Worm (Caenorhabditis elegans) whole organism, mixed stage, embryonic: ENCODE data around the gene fipr-11.

Experiments used
- bed-3 ChIP-seq: fragments of 200-800 bp; sonication (Bioruptor generic); optimal IDR thresholded peaks from 3 replicates; lab custom pipeline; 2018; ENCODE audit warnings: mild to moderate bottlenecking, missing genetic modification characterization, moderate library complexity, missing compliant biosample characterization
- blmp-1 ChIP-seq: fragments of 150-350 bp; optimal IDR thresholded peaks from 2 replicates; lab custom pipeline; 2014; ENCODE audit warnings: missing biosample characterization, missing genetic modification characterization
- ceh-39 ChIP-seq: fragments of 150-350 bp; optimal IDR thresholded peaks from 2 replicates; lab custom pipeline; 2014; ENCODE audit warnings: missing biosample characterization, missing genetic modification characterization
- ceh-43 ChIP-seq: fragments of 200-800 bp; sonication (Bioruptor generic); optimal IDR thresholded peaks from 2 replicates; lab custom pipeline; 2018; ENCODE audit warnings: mild to moderate bottlenecking, missing genetic modification characterization, moderate library complexity, missing compliant biosample characterization
- ceh-83 ChIP-seq: fragments of 200-800 bp; sonication (Bioruptor generic); optimal IDR thresholded peaks from 2 replicates; lab custom pipeline; 2018; ENCODE audit warnings: mild to moderate bottlenecking, missing genetic modification characterization, missing compliant biosample characterization
- ces-1 ChIP-seq: fragments of 150-350 bp; optimal IDR thresholded peaks from 2 replicates; lab custom pipeline; 2014; ENCODE audit warnings: missing biosample characterization, missing genetic modification reagents, missing genetic modification characterization
- cnd-1 ChIP-seq: fragments of 200-800 bp; sonication (Bioruptor generic); optimal IDR thresholded peaks from 2 replicates; lab custom pipeline; 2018; ENCODE audit warnings: mild to moderate bottlenecking, missing genetic modification characterization, missing compliant biosample characterization
- elt-1 ChIP-seq: sonication (generic microtip); optimal IDR thresholded peaks from 2 replicates; lab custom pipeline; 2017; ENCODE audit warnings: missing genetic modification characterization, mild to moderate bottlenecking, missing compliant biosample characterization, antibody characterized with exemption, moderate library complexity, borderline replicate concordance; ENCODE audit not compliant: insufficient read depth
- elt-3 ChIP-seq: fragments of 150-350 bp; optimal IDR thresholded peaks from 2 replicates; lab custom pipeline; 2014; ENCODE audit warnings: missing biosample characterization, missing genetic modification characterization
- flh-1 ChIP-seq: fragments of 200-800 bp; sonication (Bioruptor generic); optimal IDR thresholded peaks from 2 replicates; lab custom pipeline; 2018; ENCODE audit warnings: mild to moderate bottlenecking, missing genetic modification characterization, moderate library complexity, missing compliant biosample characterization
- ham-2 ChIP-seq: fragments of 200-800 bp; sonication (Bioruptor generic); optimal IDR thresholded peaks from 2 replicates; lab custom pipeline; 2018; ENCODE audit warnings: mild to moderate bottlenecking, missing genetic modification characterization, missing compliant biosample characterization
- hlh-1 ChIP-seq: fragments of 150-350 bp; optimal IDR thresholded peaks from 2 replicates; lab custom pipeline; 2014; ENCODE audit warnings: missing biosample characterization, missing genetic modification reagents, missing genetic modification characterization
- lin-13 ChIP-seq: fragments of 150-350 bp; optimal IDR thresholded peaks from 2 replicates; lab custom pipeline; 2014; ENCODE audit warnings: missing biosample characterization, missing genetic modification characterization
- lin-32 ChIP-seq: fragments of 200-800 bp; sonication (Bioruptor generic); optimal IDR thresholded peaks from 2 replicates; lab custom pipeline; 2018; ENCODE audit warnings: mild to moderate bottlenecking, missing genetic modification characterization, missing compliant biosample characterization
- lsy-2 ChIP-seq: fragments of 150-350 bp; optimal IDR thresholded peaks from 2 replicates; lab custom pipeline; 2014; ENCODE audit warnings: missing biosample characterization, missing genetic modification characterization
- mab-5 ChIP-seq: fragments of 150-350 bp; optimal IDR thresholded peaks from 2 replicates; lab custom pipeline; 2014; ENCODE audit warnings: missing biosample characterization, missing genetic modification characterization
- mep-1 ChIP-seq: fragments of 150-350 bp; optimal IDR thresholded peaks from 2 replicates; lab custom pipeline; 2017; ENCODE audit warnings: missing biosample characterization, missing genetic modification reagents, missing genetic modification characterization, inconsistent platforms
- mls-2 ChIP-seq: sonication (generic microtip); optimal IDR thresholded peaks from 2 replicates; lab custom pipeline; 2016; ENCODE audit warnings: mild to moderate bottlenecking, missing genetic modification characterization, moderate library complexity, missing compliant biosample characterization
- nhr-12 ChIP-seq: fragments of 150-350 bp; optimal IDR thresholded peaks from 2 replicates; lab custom pipeline; 2014; ENCODE audit warnings: missing biosample characterization, missing genetic modification characterization
- nhr-2 ChIP-seq: fragments of 150-350 bp; optimal IDR thresholded peaks from 2 replicates; lab custom pipeline; 2014; ENCODE audit warnings: missing biosample characterization, missing genetic modification characterization
- nhr-237 ChIP-seq: fragments of 150-350 bp; optimal IDR thresholded peaks from 2 replicates; lab custom pipeline; 2014; ENCODE audit warnings: missing biosample characterization, missing genetic modification characterization
- nhr-28 ChIP-seq: fragments of 150-350 bp; optimal IDR thresholded peaks from 2 replicates; lab custom pipeline; 2014; ENCODE audit warnings: missing biosample characterization, missing genetic modification characterization
- nhr-76 ChIP-seq: sonication (generic microtip); optimal IDR thresholded peaks from 2 replicates; lab custom pipeline; 2017; ENCODE audit warnings: missing biosample characterization, missing genetic modification characterization
- pha-4 ChIP-seq: fragments of 150-350 bp; optimal IDR thresholded peaks from 2 replicates; lab custom pipeline; 2018; ENCODE audit warnings: missing biosample characterization, missing genetic modification reagents, missing genetic modification characterization
- sem-2 ChIP-seq: fragments of 200-800 bp; sonication (Bioruptor generic); optimal IDR thresholded peaks from 2 replicates; lab custom pipeline; 2018; ENCODE audit warnings: mild to moderate bottlenecking, missing genetic modification characterization, missing compliant biosample characterization
- snpc-4 ChIP-seq: fragments of 150-350 bp; optimal IDR thresholded peaks from 2 replicates; lab custom pipeline; 2014; ENCODE audit warnings: missing biosample characterization, missing genetic modification characterization
- sptf-1 ChIP-seq: sonication (generic microtip); optimal IDR thresholded peaks from 2 replicates; lab custom pipeline; 2017; ENCODE audit warnings: mild to moderate bottlenecking, missing genetic modification characterization, moderate library complexity, missing compliant biosample characterization
- unc-39 ChIP-seq: fragments of 150-350 bp; optimal IDR thresholded peaks from 2 replicates; lab custom pipeline; 2014; ENCODE audit warnings: missing biosample characterization, missing genetic modification characterization
- unc-62 ChIP-seq: fragments of 150-350 bp; optimal IDR thresholded peaks from 2 replicates; lab custom pipeline; 2014; ENCODE audit warnings: missing biosample characterization, missing genetic modification reagents, missing genetic modification characterization
- zip-8 ChIP-seq: fragments of 150-350 bp; optimal IDR thresholded peaks from 2 replicates; lab custom pipeline; 2014; ENCODE audit warnings: missing biosample characterization, missing genetic modification characterization
- ztf-11 ChIP-seq: fragments of 150-350 bp; optimal IDR thresholded peaks from 2 replicates; lab custom pipeline; 2014; ENCODE audit warnings: missing biosample characterization, missing genetic modification characterization

Gene fipr-11

ce11 chrV:9916665-9917064 lies 10.7 kb upstream of the fipr-11 start, which contains the start of gene C50H2.4:
Gene C50H2.4, plus strand, starts transcription at chrV:9916965.
- TF ChIP-seq unc-39 (tag; lab: Kevin White, UChicago) (no peak), lin-13 (no peak)

ce11 chrV:9915021-9915420 lies 9.0 kb upstream of the fipr-11 start, which contains the start of gene mec-9:
Gene mec-9, minus strand, starts transcription at chrV:9915121.
- TF ChIP-seq hlh-1 (tag; lab: Kevin White, UChicago): no peak
- TF ChIP-seq lsy-2: no peak
- TF ChIP-seq nhr-2 (tag; lab: Kevin White, UChicago): no peak

ce11 chrV:9913863-9914262 lies 7.8 kb upstream of the fipr-11 start, which contains the start of gene fipr-10:
Gene fipr-10, plus strand, starts transcription at chrV:9914163.
- TF ChIP-seq nhr-12 (tag; lab: Kevin White, UChicago) (no peak), lin-13 (no peak), unc-62 (GFP tag; lab: Kevin White, UChicago) (no peak), ceh-39 (tag; lab: Kevin White, UChicago) (no peak), zip-8 (no peak), mab-5 (tag; lab: Kevin White, UChicago) (no peak), sptf-1 (tag; lab: Kevin White, UChicago) (no peak), elt-3 (tag; lab: Kevin White, UChicago) (no peak), mls-2 (tag; lab: Kevin White, UChicago) (no peak), hlh-1 (tag; lab: Kevin White, UChicago) (no peak), bed-3 (GFP tag; lab: Kevin White, UChicago) (no peak), ceh-43 (GFP tag; lab: Kevin White, UChicago) (no peak), unc-39 (tag; lab: Kevin White, UChicago) (no peak), flh-1 (GFP tag; lab: Kevin White, UChicago) (no peak), ces-1 (no peak), snpc-4 (no peak)
- TF ChIP-seq, all 35 proteins: peak for 0

ce11 chrV:9911165-9911564 lies 5.2 kb upstream of the fipr-11 start:
- TF ChIP-seq unc-39 (tag; lab: Kevin White, UChicago) (no peak), ces-1 (peak; percentile 85), sptf-1 (tag; lab: Kevin White, UChicago) (no peak), pha-4 (no peak), sem-2 (GFP tag; lab: Kevin White, UChicago) (no peak)

- TF ChIP-seq ham-2 (GFP tag; lab: Kevin White, UChicago): no peak
- TF ChIP-seq nhr-2 (tag; lab: Kevin White, UChicago): no peak
- TF ChIP-seq ceh-83 (GFP tag; lab: Kevin White, UChicago): no peak
- TF ChIP-seq hlh-1 (tag; lab: Kevin White, UChicago): no peak
- no peak for TF ChIP-seq lin-32 (GFP tag; lab: Kevin White, UChicago)
- TF ChIP-seq sptf-1 (tag; lab: Kevin White, UChicago): no peak
- TF ChIP-seq mab-5 (tag; lab: Kevin White, UChicago): no peak
- no peak for TF ChIP-seq flh-1 (GFP tag; lab: Kevin White, UChicago)
- TF ChIP-seq sem-2 (GFP tag; lab: Kevin White, UChicago): no peak
- no peak for TF ChIP-seq cnd-1 (tag; lab: Kevin White, UChicago)
- no peak for TF ChIP-seq zip-8
- TF ChIP-seq nhr-76 (tag; lab: Kevin White, UChicago): no peak
- no peak for TF ChIP-seq blmp-1 (tag; lab: Kevin White, UChicago)
These were observed 3.6 kb upstream of the fipr-11 start for ce11 chrV:9909624-9910023.

- TF ChIP-seq elt-1 (no peak), nhr-237 (no peak), ceh-39 (tag; lab: Kevin White, UChicago) (no peak), sem-2 (GFP tag; lab: Kevin White, UChicago) (no peak), mep-1 (tag; lab: Kevin White, UChicago) (no peak), sptf-1 (tag; lab: Kevin White, UChicago) (no peak), snpc-4 (no peak), hlh-1 (tag; lab: Kevin White, UChicago) (no peak), bed-3 (GFP tag; lab: Kevin White, UChicago) (no peak), elt-3 (tag; lab: Kevin White, UChicago) (no peak), nhr-28 (tag; lab: Kevin White, UChicago) (no peak), mab-5 (tag; lab: Kevin White, UChicago) (no peak), zip-8 (no peak), unc-39 (tag; lab: Kevin White, UChicago) (no peak), ceh-83 (GFP tag; lab: Kevin White, UChicago) (no peak), ztf-11 (no peak), ham-2 (GFP tag; lab: Kevin White, UChicago) (no peak), ces-1 (no peak), nhr-12 (tag; lab: Kevin White, UChicago) (no peak)
These were observed 1.2 kb upstream of the fipr-11 start for ce11 chrV:9907205-9907604.
